Fruit fly (Drosophila melanogaster): ENCODE measurements around the gene CG31516.

DNA sequence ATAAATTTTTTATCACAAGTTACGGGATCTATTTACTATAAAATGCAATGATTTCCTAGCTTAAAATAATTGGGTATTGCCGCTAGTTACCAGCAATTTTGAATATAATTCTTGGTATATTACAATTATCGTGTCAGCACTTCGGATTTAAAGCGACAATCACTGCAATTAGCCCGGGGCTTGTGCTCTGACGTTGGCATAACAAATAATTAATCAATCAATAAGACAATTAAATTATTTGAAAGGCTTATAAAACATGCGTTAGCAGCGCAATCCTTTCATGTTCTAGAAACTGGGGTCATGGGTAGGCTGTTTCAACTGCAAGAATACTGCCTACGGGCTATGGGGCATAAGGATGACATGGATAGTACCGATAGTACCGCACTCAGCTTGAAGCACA, 36.7 kb upstream of the CG31516 start, which contains the start of gene Or82a:
- TF ChIP-seq D1 (tag; optimal IDR thresholded peaks at IDR 0.05): no peak
- no peak for TF ChIP-seq CG13204 (GFP tag; optimal IDR thresholded peaks at IDR 0.05)
- no peak for TF ChIP-seq fd96Ca (GFP tag; IDR thresholded peaks at IDR 0.05)
- no peak for TF ChIP-seq CG8159 (tag; optimal IDR thresholded peaks at IDR 0.05)
- TF ChIP-seq CG34367 (tag; optimal IDR thresholded peaks at IDR 0.05): no peak
- TF ChIP-seq EcR (GFP tag; optimal IDR thresholded peaks at IDR 0.05): no peak
